Worm (Caenorhabditis elegans) whole organism, late embryonic: ENCODE data around the gene AH9.6.

Experiments used
- C38D4.7 ChIP-seq: fragments of 200-800 bp; sonication (Bioruptor generic); optimal IDR thresholded peaks from 2 replicates; lab custom pipeline; 2018; ENCODE audit warnings: mild to moderate bottlenecking, missing genetic modification characterization, moderate library complexity, missing compliant biosample characterization
- Y22D7AL.16 ChIP-seq: sonication (generic microtip); optimal IDR thresholded peaks from 2 replicates; lab custom pipeline; 2016; ENCODE audit warnings: missing genetic modification characterization, missing compliant biosample characterization
- ama-1 ChIP-seq: fragments of 150-350 bp; optimal IDR thresholded peaks from 2 replicates; lab custom pipeline; 2014
- ceh-31 ChIP-seq: sonication (generic microtip); optimal IDR thresholded peaks from 2 replicates; lab custom pipeline; 2016; ENCODE audit warnings: missing genetic modification characterization, missing compliant biosample characterization
- ceh-34 ChIP-seq: sonication (generic microtip); optimal IDR thresholded peaks from 2 replicates; lab custom pipeline; 2016; ENCODE audit warnings: mild to moderate bottlenecking, missing genetic modification characterization, missing compliant biosample characterization
- eyg-1 ChIP-seq: sonication (generic microtip); optimal IDR thresholded peaks from 2 replicates; lab custom pipeline; 2016; ENCODE audit warnings: missing genotype, missing genetic modification characterization, missing compliant biosample characterization
- hlh-6 ChIP-seq: sonication (generic microtip); optimal IDR thresholded peaks from 2 replicates; lab custom pipeline; 2016; ENCODE audit warnings: missing genotype, missing genetic modification characterization, missing compliant biosample characterization
- hlh-8 ChIP-seq: sonication (generic microtip); optimal IDR thresholded peaks from 2 replicates; lab custom pipeline; 2016; ENCODE audit warnings: missing genotype, missing genetic modification characterization, missing compliant biosample characterization
- mec-3 ChIP-seq: sonication (generic microtip); optimal IDR thresholded peaks from 2 replicates; lab custom pipeline; 2016; ENCODE audit warnings: borderline replicate concordance, missing genetic modification characterization, missing compliant biosample characterization
- nfya-1 ChIP-seq: sonication (generic microtip); optimal IDR thresholded peaks from 2 replicates; lab custom pipeline; 2017; ENCODE audit warnings: missing genetic modification characterization, mild to moderate bottlenecking, missing compliant biosample characterization, antibody characterized with exemption, moderate library complexity
- odd-2 ChIP-seq: sonication (generic microtip); optimal IDR thresholded peaks from 2 replicates; lab custom pipeline; 2017; ENCODE audit warnings: antibody characterized with exemption, mild to moderate bottlenecking, missing genetic modification characterization, missing compliant biosample characterization
- pha-4 ChIP-seq: fragments of 150-350 bp; optimal IDR thresholded peaks from 2 replicates; lab custom pipeline; 2018; ENCODE audit warnings: missing biosample characterization, missing genetic modification reagents, missing genetic modification characterization
- rnt-1 ChIP-seq: sonication (generic microtip); optimal IDR thresholded peaks from 2 replicates; lab custom pipeline; 2016; ENCODE audit warnings: missing genetic modification characterization, missing compliant biosample characterization
- sox-4 ChIP-seq: sonication (generic microtip); optimal IDR thresholded peaks from 2 replicates; lab custom pipeline; 2017; ENCODE audit warnings: mild to moderate bottlenecking, missing genetic modification characterization, inconsistent platforms, missing compliant biosample characterization

ce11 chrX:2215108-2215507 lies 52.8 kb downstream of the AH9.6 start:
- TF ChIP-seq rnt-1 (tag; lab: Kevin White, UChicago) (no peak), hlh-6 (no peak), Y22D7AL.16 (tag; lab: Kevin White, UChicago) (no peak), nfya-1 (no peak), ama-1 (no peak), hlh-8 (tag; lab: Kevin White, UChicago) (no peak), mec-3 (tag; lab: Kevin White, UChicago) (no peak), ceh-31 (tag; lab: Kevin White, UChicago) (no peak), eyg-1 (tag; lab: Kevin White, UChicago) (no peak), pha-4 (no peak), odd-2 (tag; lab: Kevin White, UChicago) (no peak), sox-4 (no peak), ceh-34 (tag; lab: Kevin White, UChicago) (no peak), C38D4.7 (GFP tag; lab: Kevin White, UChicago) (no peak)
